Worm (Caenorhabditis elegans) whole organism, L1 larva: ENCODE measurements around the gene srh-120.

Experiments used
- C16A3.4 ChIP-seq: fragments of 150-350 bp; optimal IDR thresholded peaks from 2 replicates; lab custom pipeline; 2014; ENCODE audit warnings: missing biosample characterization, missing genetic modification characterization
- Y116A8C.19 ChIP-seq: sonication (generic microtip); optimal IDR thresholded peaks from 2 replicates; lab custom pipeline; 2016; ENCODE audit warnings: missing compliant biosample characterization, missing genetic modification characterization, borderline replicate concordance
- ama-1 ChIP-seq: fragments of 150-350 bp; optimal IDR thresholded peaks from 2 replicates; lab custom pipeline; 2014
- ceh-63 ChIP-seq: fragments of 200-800 bp; sonication (Bioruptor generic); optimal IDR thresholded peaks from 2 replicates; lab custom pipeline; 2018; ENCODE audit warnings: mild to moderate bottlenecking, missing genetic modification characterization, missing compliant biosample characterization
- ceh-8 ChIP-seq: fragments of 200-800 bp; sonication (Bioruptor generic); optimal IDR thresholded peaks from 2 replicates; lab custom pipeline; 2018; ENCODE audit warnings: mild to moderate bottlenecking, missing genetic modification characterization, moderate library complexity, missing compliant biosample characterization
- ceh-82 ChIP-seq, 3 experiments: fragments of 150-350 bp in 1 of 3; sonication (generic microtip) in 2 of 3; optimal IDR thresholded peaks; 2 replicates each; lab custom pipeline; 2014 to 2017; ENCODE audit warnings: missing biosample characterization in 3 of 3, missing genetic modification characterization in 3 of 3
- ces-1 ChIP-seq: fragments of 150-350 bp; optimal IDR thresholded peaks from 2 replicates; lab custom pipeline; 2014; ENCODE audit warnings: missing biosample characterization, missing genetic modification reagents, missing genetic modification characterization
- dsc-1 ChIP-seq: sonication (generic microtip); optimal IDR thresholded peaks from 2 replicates; lab custom pipeline; 2016; ENCODE audit warnings: mild to moderate bottlenecking, missing genetic modification characterization, missing compliant biosample characterization
- efl-1 ChIP-seq, 4 experiments: fragments of 150-350 bp; optimal IDR thresholded peaks in 3 of 4; peaks in 1 of 4; 1 replicate in 1 of 4; 2 replicates in 3 of 4; lab custom pipeline; 2014; ENCODE audit warnings: missing biosample characterization in 2 of 4, missing genetic modification characterization in 2 of 4, missing genetic modification reagents in 2 of 4
- egl-27 ChIP-seq, 2 experiments: fragments of 150-350 bp in 1 of 2; sonication (generic microtip); optimal IDR thresholded peaks; 3 replicates each; lab custom pipeline; 2017 to 2018; ENCODE audit warnings: missing biosample characterization in 2 of 2, missing genetic modification characterization in 2 of 2, missing genetic modification reagents in 2 of 2
- elt-2 ChIP-seq: sonication (generic microtip); optimal IDR thresholded peaks from 2 replicates; lab custom pipeline; 2016; ENCODE audit warnings: missing genetic modification characterization, mild to moderate bottlenecking, inconsistent platforms, missing compliant biosample characterization, missing genetic modification reagents
- fos-1 ChIP-seq: fragments of 150-350 bp; optimal IDR thresholded peaks from 2 replicates; lab custom pipeline; 2014; ENCODE audit warnings: missing biosample characterization, missing genetic modification characterization
- hlh-4 ChIP-seq: sonication (generic microtip); optimal IDR thresholded peaks from 2 replicates; lab custom pipeline; 2016; ENCODE audit warnings: mild to moderate bottlenecking, missing genetic modification characterization, missing compliant biosample characterization
- irx-1 ChIP-seq: sonication (generic microtip); optimal IDR thresholded peaks from 2 replicates; lab custom pipeline; 2016; ENCODE audit warnings: missing genetic modification characterization, missing compliant biosample characterization
- isw-1 ChIP-seq: fragments of 200-800 bp; sonication (Bioruptor generic); IDR thresholded peaks from 2 replicates; pipeline ENCODE4 v1.3.6; 2022; ENCODE audit warnings: missing genetic modification characterization, missing compliant biosample characterization
- lin-15B ChIP-seq: fragments of 150-350 bp; sonication (generic microtip); optimal IDR thresholded peaks from 3 replicates; lab custom pipeline; 2014; ENCODE audit warnings: missing biosample characterization, missing genetic modification characterization
- lin-35 ChIP-seq, 2 experiments: fragments of 150-350 bp; optimal IDR thresholded peaks; 2 replicates each; lab custom pipeline; 2014; ENCODE audit warnings: missing biosample characterization in 2 of 2, missing genetic modification characterization in 2 of 2, missing genetic modification reagents in 2 of 2
- lir-3 ChIP-seq: sonication (generic microtip); optimal IDR thresholded peaks from 2 replicates; lab custom pipeline; 2016; ENCODE audit warnings: mild to moderate bottlenecking, missing genetic modification characterization, moderate library complexity, missing compliant biosample characterization; ENCODE audit not compliant: poor library complexity
- mep-1 ChIP-seq: fragments of 150-350 bp; optimal IDR thresholded peaks from 2 replicates; lab custom pipeline; 2014; ENCODE audit warnings: missing biosample characterization, missing genetic modification characterization
- nhr-11 ChIP-seq: fragments of 150-350 bp; optimal IDR thresholded peaks from 2 replicates; lab custom pipeline; 2014; ENCODE audit warnings: missing biosample characterization, missing genetic modification characterization
- nhr-237 ChIP-seq: fragments of 150-350 bp; optimal IDR thresholded peaks from 2 replicates; lab custom pipeline; 2014; ENCODE audit warnings: missing biosample characterization, missing genetic modification characterization
- nhr-28 ChIP-seq: fragments of 150-350 bp; optimal IDR thresholded peaks from 2 replicates; lab custom pipeline; 2014; ENCODE audit warnings: missing biosample characterization, missing genetic modification characterization
- nhr-84 ChIP-seq: sonication (generic microtip); optimal IDR thresholded peaks from 2 replicates; lab custom pipeline; 2017; ENCODE audit warnings: missing biosample characterization, missing genetic modification characterization
- nhr-85 ChIP-seq: sonication (generic microtip); peaks from one replicate; lab custom pipeline; 2016; ENCODE audit warnings: missing genetic modification characterization, inconsistent platforms, missing compliant biosample characterization
- pag-3 ChIP-seq: sonication (generic microtip); optimal IDR thresholded peaks from 2 replicates; lab custom pipeline; 2017; ENCODE audit warnings: missing genetic modification characterization, mild to moderate bottlenecking, missing compliant biosample characterization, antibody characterized with exemption, borderline replicate concordance; ENCODE audit not compliant: insufficient read depth
- pqm-1 ChIP-seq: sonication (generic microtip); optimal IDR thresholded peaks from 3 replicates; lab custom pipeline; 2017; ENCODE audit warnings: missing biosample characterization, missing genetic modification characterization
- skn-1 ChIP-seq: fragments of 150-350 bp; optimal IDR thresholded peaks from 2 replicates; lab custom pipeline; 2014; ENCODE audit warnings: missing biosample characterization, missing genetic modification characterization
- tlp-1 ChIP-seq: fragments of 150-350 bp; optimal IDR thresholded peaks from 2 replicates; lab custom pipeline; 2014; ENCODE audit warnings: missing biosample characterization, missing genetic modification characterization
- unc-130 ChIP-seq: fragments of 150-350 bp; optimal IDR thresholded peaks from 2 replicates; lab custom pipeline; 2017; ENCODE audit warnings: missing biosample characterization, missing genetic modification characterization, inconsistent platforms
- unc-86 ChIP-seq: sonication (generic microtip); optimal IDR thresholded peaks from 2 replicates; lab custom pipeline; 2016; ENCODE audit warnings: missing genetic modification characterization, missing compliant biosample characterization
- unc-98 ChIP-seq: fragments of 200-800 bp; sonication (Bioruptor generic); IDR thresholded peaks from 2 replicates; pipeline ENCODE4 v1.3.6; 2022; ENCODE audit warnings: missing genetic modification characterization, missing compliant biosample characterization
- zag-1 ChIP-seq: fragments of 150-350 bp; optimal IDR thresholded peaks from 2 replicates; lab custom pipeline; 2014; ENCODE audit warnings: missing biosample characterization, missing genetic modification characterization
- zip-4 ChIP-seq: fragments of 200-800 bp; sonication (Bioruptor generic); optimal IDR thresholded peaks from 2 replicates; lab custom pipeline; 2018; ENCODE audit warnings: mild to moderate bottlenecking, missing genetic modification characterization, moderate library complexity, missing compliant biosample characterization

The srh-120 gene

ce11 chrV:17395374-17395773 is at the start of gene srh-120:
srh-120 (plus strand) TSS chrV:17395674.
- TF ChIP-seq efl-1 (optimal IDR thresholded peaks at IDR 0.05; lab: Kevin White, UChicago) (no peak), efl-1 (GFP tag; optimal IDR thresholded peaks at IDR 0.05 in 1 of 2; lab: Kevin White, UChicago) (peak in 1 of 2 experiments; percentile 39), fos-1 (tag; lab: Kevin White, UChicago) (no peak)

ce11 chrV:17347602-17348001 is 47.9 kb upstream of the srh-120 start, which contains the start of gene skr-5:
skr-5 (plus strand) TSS chrV:17347902.
- no peak for TF ChIP-seq hlh-4 (tag; lab: Kevin White, UChicago)
- TF ChIP-seq dsc-1 (tag; lab: Kevin White, UChicago) = no peak
- TF ChIP-seq nhr-28 (tag; lab: Kevin White, UChicago) = no peak
- TF ChIP-seq isw-1 = no peak
- no peak for TF ChIP-seq mep-1 (tag; lab: Kevin White, UChicago)
- no peak for TF ChIP-seq unc-130
- no peak for TF ChIP-seq nhr-11
- TF ChIP-seq unc-86 (tag; lab: Kevin White, UChicago) = no peak
- TF ChIP-seq ceh-8 = no peak

DNA sequence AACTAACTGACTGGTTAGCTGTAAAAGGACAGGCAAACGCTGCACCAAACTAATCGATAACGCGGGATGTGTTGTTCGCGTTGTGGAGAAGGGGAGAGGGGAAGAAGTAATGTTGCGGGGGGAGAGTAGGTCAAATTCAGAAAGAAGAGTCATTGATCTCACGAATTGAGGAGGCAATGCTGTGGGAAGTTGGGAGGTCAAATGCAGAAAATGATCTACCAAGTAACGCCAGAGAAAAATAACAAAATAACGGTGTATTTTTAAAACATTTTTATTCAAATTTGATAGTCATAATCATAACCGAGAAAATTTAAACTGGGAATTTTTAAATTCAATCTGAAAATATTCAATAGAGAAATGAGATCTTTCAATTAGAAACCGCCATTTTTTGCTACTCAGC is 45.4 kb upstream of the srh-120 start, which contains the start of gene lsy-27:
Gene lsy-27, minus strand, starts transcription at position 101 of the 400 bp plus-strand sequence.
- no peak for TF ChIP-seq C16A3.4 (tag; lab: Kevin White, UChicago)
- no peak for TF ChIP-seq nhr-85 (tag; lab: Kevin White, UChicago)
- no peak for TF ChIP-seq unc-98 (GFP tag; lab: Robert Waterston, UW)
- no peak for TF ChIP-seq nhr-237 (tag; lab: Kevin White, UChicago)
- TF ChIP-seq lin-15B (tag; lab: Kevin White, UChicago) = no peak
- no peak for TF ChIP-seq skn-1
- TF ChIP-seq irx-1 (tag; lab: Kevin White, UChicago) = no peak
- TF ChIP-seq zag-1 = no peak
- TF ChIP-seq tlp-1 (tag; lab: Kevin White, UChicago) = no peak
- TF ChIP-seq efl-1 (optimal IDR thresholded peaks at IDR 0.05; lab: Kevin White, UChicago) = no peak
- TF ChIP-seq efl-1 (GFP tag; optimal IDR thresholded peaks at IDR 0.05 in 1 of 2; lab: Kevin White, UChicago) = no peak
- no peak for TF ChIP-seq lir-3 (tag; lab: Kevin White, UChicago)
- no peak for TF ChIP-seq unc-130
- no peak for TF ChIP-seq ceh-63
- no peak for TF ChIP-seq nhr-84 (tag; lab: Kevin White, UChicago)
- no peak for TF ChIP-seq ceh-82 (tag; optimal IDR thresholded peaks at IDR 0.05; lab: Kevin White, UChicago)
- TF ChIP-seq Y116A8C.19 (tag; lab: Kevin White, UChicago) = no peak
- no peak for TF ChIP-seq nhr-28 (tag; lab: Kevin White, UChicago)
- TF ChIP-seq ama-1 (lab: Kevin White, UChicago) = no peak
- TF ChIP-seq egl-27 (tag; optimal IDR thresholded peaks at IDR 0.05; lab: Kevin White, UChicago) = no peak
- no peak for TF ChIP-seq zip-4 (GFP tag; lab: Kevin White, UChicago)

DNA sequence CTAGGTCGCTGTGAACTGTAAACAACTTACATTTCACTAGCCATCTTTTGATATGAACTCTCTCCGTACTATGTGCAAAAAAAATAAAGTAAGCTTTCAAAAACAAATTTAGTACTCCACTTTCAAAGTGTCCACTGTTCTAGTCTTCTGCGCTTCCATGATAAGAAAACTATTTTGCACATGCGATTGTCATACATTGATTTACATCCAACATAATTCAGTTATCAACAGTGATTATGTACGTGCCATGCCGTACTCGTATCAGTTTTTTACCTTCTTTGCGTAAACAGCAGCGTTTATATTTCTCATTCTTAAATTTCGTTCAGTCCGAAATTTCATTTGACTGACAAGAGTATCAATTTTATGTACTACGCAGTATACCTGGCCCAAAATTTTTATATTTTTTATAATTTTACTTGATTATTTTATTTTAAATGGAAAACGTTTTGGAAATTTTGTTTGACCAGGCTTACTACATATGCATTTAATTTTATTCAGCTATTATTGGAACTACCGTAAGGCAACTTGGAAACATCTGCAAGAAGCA is 42.6 kb upstream of the srh-120 start, which contains the start of the genes fbxa-134 and F47H4.2:
Gene fbxa-134, minus strand, starts transcription at position 44 of the 547 bp plus-strand sequence.
Gene F47H4.2, plus strand, starts transcription at position 497 of the 547 bp plus-strand sequence.
- TF ChIP-seq pqm-1 (tag; lab: Kevin White, UChicago) = peak; percentile 51
- peak; percentile 78 for TF ChIP-seq elt-2
- TF ChIP-seq pag-3 = no peak
- TF ChIP-seq, all 84 proteins: peak for 2

DNA sequence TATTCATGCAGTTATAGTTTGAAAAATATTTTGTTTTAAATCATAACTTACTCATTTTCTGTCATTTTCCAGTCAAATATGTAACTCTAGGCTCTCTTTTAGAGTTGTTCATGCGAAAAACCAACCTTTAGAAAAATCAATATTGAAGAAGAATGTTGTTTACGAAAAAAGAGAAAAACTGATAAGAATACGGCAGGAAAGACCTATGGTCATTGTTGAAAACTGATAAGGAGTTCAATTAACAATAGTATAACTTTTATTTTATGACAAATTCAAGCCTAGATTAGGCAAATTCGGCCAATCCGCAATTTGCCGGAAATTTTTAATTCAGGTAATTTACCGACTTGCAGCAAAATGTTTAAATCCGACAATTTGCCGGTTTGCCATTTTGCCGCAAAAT is 18.8 kb upstream of the srh-120 start, which contains the start of gene Y20C6A.1:
Gene Y20C6A.1, minus strand, starts transcription at position 107 of the 400 bp plus-strand sequence.
- TF ChIP-seq elt-2 (peak; percentile 58), lin-35 (GFP tag; optimal IDR thresholded peaks at IDR 0.05; lab: Kevin White, UChicago) (no peak), nhr-84 (tag; lab: Kevin White, UChicago) (no peak), ceh-8 (no peak), pqm-1 (tag; lab: Kevin White, UChicago) (no peak), ces-1 (GFP tag; lab: Kevin White, UChicago) (no peak)
